Fruit fly (Drosophila melanogaster) whole organism, embryonic: ENCODE data around the gene zye.

ENCODE experiments used
- Blimp-1 ChIP-seq: fragments of 200-800 bp; sonication (Bioruptor generic); optimal IDR thresholded peaks from 3 replicates; lab custom pipeline; 2018; ENCODE audit warnings: missing biosample characterization, missing genetic modification characterization, mild to moderate bottlenecking, moderate library complexity, missing genetic modification reagents
- CG3407 ChIP-seq: fragments of 200-800 bp; sonication (Bioruptor generic); optimal IDR thresholded peaks from 2 replicates; lab custom pipeline; 2018; ENCODE audit warnings: missing biosample characterization, mild to moderate bottlenecking, missing genetic modification characterization
- CG6854 ChIP-seq: fragments of 200-800 bp; sonication (Bioruptor generic); optimal IDR thresholded peaks from 3 replicates; lab custom pipeline; 2017; ENCODE audit warnings: missing biosample characterization, mild to moderate bottlenecking, missing genetic modification characterization
- CG7372 ChIP-seq: fragments of 200-800 bp; sonication (Bioruptor generic); IDR thresholded peaks from 2 replicates; pipeline ENCODE4 v1.3.6; 2022; ENCODE audit warnings: missing biosample characterization, missing genetic modification characterization
- CG8478 ChIP-seq: fragments of >200 bp; optimal IDR thresholded peaks from 2 replicates; lab custom pipeline; 2018
- Lhr ChIP-seq: fragments of 200-800 bp; sonication (Bioruptor generic); optimal IDR thresholded peaks from 3 replicates; lab custom pipeline; 2017; ENCODE audit warnings: mild to moderate bottlenecking, missing biosample characterization, missing genetic modification reagents, missing genetic modification characterization
- da ChIP-seq: fragments of 200-800 bp; sonication (Bioruptor generic); optimal IDR thresholded peaks from 2 replicates; lab custom pipeline; 2016; ENCODE audit warnings: missing biosample characterization, missing genetic modification characterization

DNA sequence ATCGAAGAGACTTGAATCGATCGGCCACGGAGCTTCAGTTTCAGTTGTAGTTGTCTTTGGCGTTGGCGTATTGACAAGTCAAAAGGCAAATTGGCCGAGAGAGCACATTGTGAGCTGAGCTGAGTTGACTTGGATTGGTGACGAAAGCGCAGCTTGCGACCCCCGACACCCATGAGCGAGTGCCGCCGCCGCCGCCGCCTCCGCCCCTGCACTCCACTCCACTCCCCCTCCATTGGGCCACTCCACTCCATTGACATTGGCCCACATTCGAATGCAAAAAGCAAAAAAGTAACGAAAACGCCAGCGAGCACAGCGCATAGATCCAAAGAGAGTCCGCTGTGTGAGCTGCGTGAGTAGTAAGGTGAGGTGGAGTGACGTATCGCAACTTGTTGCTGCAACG is 15.6 kb upstream of the zye start:
- no peak for TF ChIP-seq CG6854 (GFP tag; lab: Kevin White, UChicago)
- no peak for TF ChIP-seq CG7372 (GFP tag; lab: Robert Waterston, UW)
- TF ChIP-seq Lhr (GFP tag; lab: Kevin White, UChicago) = no peak
- no peak for TF ChIP-seq CG8478 (lab: Kevin White, UChicago)
- no peak for TF ChIP-seq Blimp-1 (GFP tag; lab: Kevin White, UChicago)
- TF ChIP-seq da (GFP tag; lab: Kevin White, UChicago) = no peak
- no peak for TF ChIP-seq CG3407
